Fruit fly (Drosophila melanogaster) whole organism, embryonic: Measurements from ENCODE around the gene CG15772.
A peak's percentile ranks its signal among the peaks of the same experiment; 100 is the strongest.

Source experiments
- ATbp ChIP-seq: fragments of 200-800 bp; sonication (Bioruptor generic); optimal IDR thresholded peaks from 2 replicates; lab custom pipeline; 2017; ENCODE audit warnings: missing biosample characterization, mild to moderate bottlenecking, missing genetic modification characterization, missing genetic modification reagents
- Adf1 ChIP-seq: fragments of 200-800 bp; sonication (Bioruptor generic); IDR thresholded peaks from 2 replicates; pipeline ENCODE4 v1.3.6; 2022; ENCODE audit warnings: missing biosample characterization, missing genetic modification characterization
- CG11695 ChIP-seq: fragments of 200-800 bp; sonication (Bioruptor generic); IDR thresholded peaks from 3 replicates; pipeline ENCODE4 v1.3.6; 2022; ENCODE audit warnings: missing biosample characterization, missing genetic modification characterization
- CG11696 ChIP-seq: fragments of 200-800 bp; sonication (Bioruptor generic); IDR thresholded peaks from 2 replicates; pipeline ENCODE4 v1.3.6; 2022; ENCODE audit warnings: missing biosample characterization, missing genetic modification characterization
- CG12071 ChIP-seq: fragments of 200-800 bp; sonication (Bioruptor generic); optimal IDR thresholded peaks from 3 replicates; lab custom pipeline; 2018; ENCODE audit warnings: missing biosample characterization, mild to moderate bottlenecking, missing genetic modification characterization
- CG13296 ChIP-seq: fragments of 200-800 bp; sonication (Bioruptor generic); optimal IDR thresholded peaks from 3 replicates; lab custom pipeline; 2018; ENCODE audit warnings: missing biosample characterization, mild to moderate bottlenecking, missing genetic modification characterization
- CG16815 ChIP-seq: fragments of 200-800 bp; sonication (Bioruptor generic); optimal IDR thresholded peaks from 3 replicates; lab custom pipeline; 2017; ENCODE audit warnings: missing biosample characterization, mild to moderate bottlenecking, missing genetic modification characterization
- CG17361 ChIP-seq: fragments of 200-800 bp; sonication (Bioruptor generic); IDR thresholded peaks from 3 replicates; pipeline ENCODE4 v1.3.6; 2022; ENCODE audit warnings: missing biosample characterization, missing genetic modification characterization
- CG17612 ChIP-seq: fragments of 200-800 bp; sonication (Bioruptor generic); IDR thresholded peaks from 2 replicates; pipeline ENCODE4 v1.3.6; 2022; ENCODE audit warnings: missing biosample characterization, missing genetic modification characterization
- CG17829 ChIP-seq: fragments of 200-800 bp; optimal IDR thresholded peaks from 2 replicates; lab custom pipeline; 2019; ENCODE audit warnings: missing biosample characterization, mild to moderate bottlenecking, missing genetic modification characterization, moderate library complexity
- CG17912 ChIP-seq: fragments of 200-800 bp; sonication (Bioruptor generic); optimal IDR thresholded peaks from 2 replicates; lab custom pipeline; 2018; ENCODE audit warnings: missing biosample characterization, mild to moderate bottlenecking, missing genetic modification characterization
- CG2129 ChIP-seq: fragments of 200-800 bp; sonication (Bioruptor generic); IDR thresholded peaks from 2 replicates; pipeline ENCODE4 v1.3.6; 2022; ENCODE audit warnings: missing biosample characterization, missing genetic modification characterization; ENCODE audit not compliant: partially characterized antibody
- CG2199 ChIP-seq: fragments of 200-800 bp; sonication (Bioruptor generic); IDR thresholded peaks from 3 replicates; pipeline ENCODE4 v1.3.6; 2022; ENCODE audit warnings: missing biosample characterization, missing genetic modification characterization
- CG3065 ChIP-seq: fragments of 200-800 bp; sonication (Bioruptor generic); optimal IDR thresholded peaks from 2 replicates; lab custom pipeline; 2016; ENCODE audit warnings: missing biosample characterization, missing genetic modification characterization
- CG32532 ChIP-seq: fragments of 200-800 bp; sonication (Bioruptor generic); IDR thresholded peaks from 2 replicates; pipeline ENCODE4 v1.3.6; 2022; ENCODE audit warnings: missing biosample characterization, missing genetic modification characterization
- CG3281 ChIP-seq: fragments of 200-800 bp; sonication (Bioruptor generic); optimal IDR thresholded peaks from 3 replicates; lab custom pipeline; 2017; ENCODE audit warnings: missing biosample characterization, mild to moderate bottlenecking, missing genetic modification characterization
- CG4707 ChIP-seq: fragments of 200-800 bp; sonication (Bioruptor generic); optimal IDR thresholded peaks from 2 replicates; lab custom pipeline; 2018; ENCODE audit warnings: missing biosample characterization, mild to moderate bottlenecking, missing genetic modification characterization, moderate library complexity
- CG6654 ChIP-seq: fragments of 200-800 bp; sonication (Bioruptor generic); optimal IDR thresholded peaks from 2 replicates; lab custom pipeline; 2017; ENCODE audit warnings: missing biosample characterization, mild to moderate bottlenecking, missing genetic modification characterization
- CG8478 ChIP-seq: fragments of >200 bp; optimal IDR thresholded peaks from 2 replicates; lab custom pipeline; 2018
- CG9932 ChIP-seq: fragments of 200-800 bp; sonication (Bioruptor generic); IDR thresholded peaks from 2 replicates; pipeline ENCODE4 v1.3.6; 2022; ENCODE audit warnings: missing biosample characterization, missing genetic modification characterization
- CkIIα-i1 ChIP-seq: fragments of 200-800 bp; sonication (Bioruptor generic); IDR thresholded peaks from 2 replicates; pipeline ENCODE4 v1.3.6; 2022; ENCODE audit warnings: missing biosample characterization, missing genetic modification characterization
- D ChIP-seq, 2 experiments: fragments of 200-800 bp in 1 of 2; fragments of >200 bp in 1 of 2; sonication (Bioruptor generic) in 1 of 2; optimal IDR thresholded peaks; 2 replicates in 1 of 2; 3 replicates in 1 of 2; lab custom pipeline; 2017; ENCODE audit warnings: mild to moderate bottlenecking in 1 of 2, missing biosample characterization in 1 of 2, missing genetic modification characterization in 1 of 2, missing genetic modification reagents in 1 of 2
- Dek ChIP-seq: fragments of 200-800 bp; sonication (Bioruptor generic); optimal IDR thresholded peaks from 3 replicates; lab custom pipeline; 2019; ENCODE audit warnings: missing biosample characterization, mild to moderate bottlenecking, missing genetic modification characterization, moderate library complexity
- HLHmδ ChIP-seq: fragments of 200-800 bp; sonication (Bioruptor generic); optimal IDR thresholded peaks from 2 replicates; lab custom pipeline; 2018; ENCODE audit warnings: missing biosample characterization, mild to moderate bottlenecking, missing genetic modification characterization, moderate library complexity
- Hmx ChIP-seq: fragments of 200-800 bp; sonication (Bioruptor generic); optimal IDR thresholded peaks from 2 replicates; lab custom pipeline; 2016; ENCODE audit warnings: missing biosample characterization, missing genetic modification characterization
- Hr78 ChIP-seq, 2 experiments: fragments of 200-800 bp in 1 of 2; fragments of >200 bp in 1 of 2; sonication (Bioruptor generic) in 1 of 2; optimal IDR thresholded peaks; 2 replicates each; lab custom pipeline; 2017 to 2019; ENCODE audit warnings: missing biosample characterization in 2 of 2, missing genetic modification characterization in 2 of 2, mild to moderate bottlenecking in 1 of 2, moderate library complexity in 1 of 2
- Hsf ChIP-seq: fragments of 200-800 bp; sonication (Bioruptor generic); optimal IDR thresholded peaks from 3 replicates; lab custom pipeline; 2016; ENCODE audit warnings: missing biosample characterization, missing genetic modification characterization
- Jarid2 ChIP-seq: fragments of 200-800 bp; sonication (Bioruptor generic); optimal IDR thresholded peaks from 3 replicates; lab custom pipeline; 2017; ENCODE audit warnings: mild to moderate bottlenecking, missing biosample characterization, missing genetic modification reagents, missing genetic modification characterization
- MTF-1 ChIP-seq: fragments of 200-800 bp; sonication (Bioruptor generic); optimal IDR thresholded peaks from 2 replicates; lab custom pipeline; 2018; ENCODE audit warnings: missing biosample characterization, mild to moderate bottlenecking, missing genetic modification characterization, borderline replicate concordance
- Nf-YA ChIP-seq: fragments of 200-800 bp; sonication (Bioruptor generic); IDR thresholded peaks from 2 replicates; pipeline ENCODE4 v1.3.6; 2022; ENCODE audit warnings: missing biosample characterization, missing genetic modification characterization
- Nf-YC ChIP-seq: fragments of 200-800 bp; optimal IDR thresholded peaks from 3 replicates; lab custom pipeline; 2019; ENCODE audit warnings: missing biosample characterization, mild to moderate bottlenecking, missing genetic modification characterization, moderate library complexity
- Oaz ChIP-seq: fragments of 200-800 bp; sonication (Bioruptor generic); IDR thresholded peaks from 2 replicates; pipeline ENCODE4 v1.3.6; 2022; ENCODE audit warnings: missing biosample characterization, missing genetic modification characterization
- Scr ChIP-seq: fragments of 200-800 bp; sonication (Bioruptor generic); IDR thresholded peaks from 2 replicates; pipeline ENCODE4 v1.3.6; 2022; ENCODE audit warnings: missing biosample characterization, missing genetic modification characterization; ENCODE audit not compliant: partially characterized antibody
- Stat92E ChIP-seq, 3 experiments: fragments of >200 bp in 2 of 3; fragments of 200-800 bp in 1 of 3; sonication (Bioruptor generic) in 1 of 3; optimal IDR thresholded peaks; 2 replicates each; lab custom pipeline; 2017 to 2019; ENCODE audit warnings: missing biosample characterization in 3 of 3, missing genetic modification characterization in 3 of 3, mild to moderate bottlenecking in 1 of 3, moderate library complexity in 1 of 3
- Trl ChIP-seq, 3 experiments: fragments of >200 bp in 2 of 3; fragments of 200-800 bp in 1 of 3; sonication (Bioruptor generic) in 1 of 3; optimal IDR thresholded peaks; 2 replicates in 1 of 3; 3 replicates in 2 of 3; lab custom pipeline; 2016 to 2017; ENCODE audit warnings: missing biosample characterization in 1 of 3, missing genetic modification characterization in 1 of 3
- abd-A ChIP-seq: fragments of 200-800 bp; sonication (Bioruptor generic); optimal IDR thresholded peaks from 3 replicates; lab custom pipeline; 2019; ENCODE audit warnings: missing biosample characterization, mild to moderate bottlenecking, missing genetic modification characterization, moderate library complexity
- aop ChIP-seq: fragments of 200-800 bp; sonication (Bioruptor generic); IDR thresholded peaks from 2 replicates; pipeline ENCODE4 v1.3.6; 2022; ENCODE audit warnings: missing biosample characterization, missing genetic modification characterization
- cato ChIP-seq: fragments of 200-800 bp; sonication (Bioruptor generic); optimal IDR thresholded peaks from 2 replicates; lab custom pipeline; 2016; ENCODE audit warnings: missing biosample characterization, missing genetic modification characterization, borderline replicate concordance
- crol ChIP-seq: fragments of 200-800 bp; sonication (Bioruptor generic); IDR thresholded peaks from 2 replicates; pipeline ENCODE4 v1.3.6; 2022; ENCODE audit warnings: missing biosample characterization, missing genetic modification characterization
- danr ChIP-seq: fragments of 200-800 bp; sonication (Bioruptor generic); IDR thresholded peaks from 2 replicates; pipeline ENCODE4 v1.3.6; 2022; ENCODE audit warnings: missing biosample characterization, missing genetic modification characterization
- dmrt11E ChIP-seq: fragments of 200-800 bp; sonication (Bioruptor generic); optimal IDR thresholded peaks from 3 replicates; lab custom pipeline; 2018; ENCODE audit warnings: missing biosample characterization, mild to moderate bottlenecking, missing genetic modification characterization, moderate library complexity
- dpn ChIP-seq, 2 experiments: fragments of 200-800 bp; sonication (Bioruptor generic); optimal IDR thresholded peaks; 3 replicates each; lab custom pipeline; 2016; ENCODE audit warnings: missing biosample characterization in 2 of 2, missing genetic modification characterization in 2 of 2
- ftz-f1 ChIP-seq: fragments of 200-800 bp; sonication (Bioruptor generic); optimal IDR thresholded peaks from 2 replicates; lab custom pipeline; 2016; ENCODE audit warnings: missing biosample characterization, missing genetic modification characterization
- fu2 ChIP-seq: fragments of 200-800 bp; sonication (Bioruptor generic); optimal IDR thresholded peaks from 2 replicates; lab custom pipeline; 2016; ENCODE audit warnings: missing biosample characterization, missing genetic modification characterization
- kni ChIP-seq: fragments of 200-800 bp; sonication (Bioruptor generic); optimal IDR thresholded peaks from 3 replicates; lab custom pipeline; 2017; ENCODE audit warnings: mild to moderate bottlenecking, missing biosample characterization, missing genetic modification reagents, missing genetic modification characterization
- phol ChIP-seq: fragments of 200-800 bp; sonication (Bioruptor generic); optimal IDR thresholded peaks from 3 replicates; lab custom pipeline; 2018; ENCODE audit warnings: missing biosample characterization, mild to moderate bottlenecking, missing genetic modification characterization, moderate library complexity
- pros ChIP-seq: fragments of 200-800 bp; sonication (Bioruptor generic); optimal IDR thresholded peaks from 3 replicates; lab custom pipeline; 2019; ENCODE audit warnings: missing biosample characterization, mild to moderate bottlenecking, missing genetic modification characterization, moderate library complexity
- sima ChIP-seq: fragments of 200-800 bp; sonication (Bioruptor generic); optimal IDR thresholded peaks from 2 replicates; lab custom pipeline; 2016; ENCODE audit warnings: missing biosample characterization, missing genetic modification characterization
- tgo ChIP-seq: fragments of 200-800 bp; sonication (Bioruptor generic); IDR thresholded peaks from 3 replicates; pipeline ENCODE4 v1.3.6; 2022; ENCODE audit warnings: missing biosample characterization, missing genetic modification characterization
- toy ChIP-seq: fragments of 200-800 bp; sonication (Bioruptor generic); IDR thresholded peaks from 2 replicates; pipeline ENCODE4 v1.3.6; 2022; ENCODE audit warnings: missing biosample characterization, missing genetic modification characterization

CG15772 gene

dm6 chrX:5770730-5771181, 18.7 kb downstream of the CG15772 start, which contains the start of gene CG3097:
CG3097 (minus strand) TSS chrX:5770780.
- peak; percentile 11 to 91 for TF ChIP-seq Trl (optimal IDR thresholded peaks at IDR 0.05; lab: Kevin White, UChicago)
- TF ChIP-seq Trl (GFP tag; optimal IDR thresholded peaks at IDR 0.05; lab: Kevin White, UChicago), result no peak
- no peak for TF ChIP-seq D (optimal IDR thresholded peaks at IDR 0.05; lab: Kevin White, UChicago)
- no peak for TF ChIP-seq D (GFP tag; optimal IDR thresholded peaks at IDR 0.05; lab: Kevin White, UChicago)
- no peak for TF ChIP-seq dpn (GFP tag; optimal IDR thresholded peaks at IDR 0.05; lab: Kevin White, UChicago)
- TF ChIP-seq abd-A, result no peak
- no peak for TF ChIP-seq Nf-YA (GFP tag; lab: Robert Waterston, UW)
- TF ChIP-seq Nf-YC (tag; lab: Kevin White, UChicago), result peak; percentile 19
- TF ChIP-seq CG8478 (lab: Kevin White, UChicago), result peak; percentile 80
- TF ChIP-seq CG3281 (GFP tag; lab: Kevin White, UChicago), result no peak
- peak; percentile 74 for TF ChIP-seq Adf1 (GFP tag; lab: Robert Waterston, UW)
- TF ChIP-seq kni (GFP tag; lab: Kevin White, UChicago), result peak; percentile 74
- TF ChIP-seq cato (GFP tag; lab: Kevin White, UChicago), result no peak
- no peak for TF ChIP-seq danr (GFP tag; lab: Robert Waterston, UW)
- no peak for TF ChIP-seq CG17361 (GFP tag; lab: Robert Waterston, UW)
- no peak for TF ChIP-seq Hmx (GFP tag; lab: Kevin White, UChicago)
- peak; percentile 36 for TF ChIP-seq Scr (GFP tag; lab: Robert Waterston, UW)
- no peak for TF ChIP-seq tgo (GFP tag; lab: Robert Waterston, UW)
- no peak for TF ChIP-seq phol (tag; lab: Kevin White, UChicago)
- no peak for TF ChIP-seq Oaz (GFP tag; lab: Robert Waterston, UW)
- TF ChIP-seq CG11696 (GFP tag; lab: Robert Waterston, UW), result no peak
- TF ChIP-seq CG17912, result no peak
- peak; percentile 24 for TF ChIP-seq Jarid2 (GFP tag; lab: Kevin White, UChicago)
- TF ChIP-seq HLHmδ (GFP tag; lab: Kevin White, UChicago), result peak; percentile 52
- TF ChIP-seq MTF-1 (GFP tag; lab: Kevin White, UChicago), result no peak
- no peak for TF ChIP-seq CG2129
- TF ChIP-seq aop (GFP tag; lab: Robert Waterston, UW), result peak; percentile 51; the same call in 1 of the 2 replicates
- no peak for TF ChIP-seq CG13296
- TF ChIP-seq dmrt11E, result no peak
- TF ChIP-seq CG17829 (tag; lab: Kevin White, UChicago), result no peak
- TF ChIP-seq CG16815 (GFP tag; lab: Kevin White, UChicago), result no peak
- TF ChIP-seq CG17612, result no peak
- no peak for TF ChIP-seq CG12071 (GFP tag; lab: Kevin White, UChicago)
- no peak for TF ChIP-seq CG6654 (GFP tag; lab: Kevin White, UChicago)
- no peak for TF ChIP-seq sima (GFP tag; lab: Kevin White, UChicago)
- no peak for TF ChIP-seq CG4707 (GFP tag; lab: Kevin White, UChicago)
- TF ChIP-seq fu2 (GFP tag; lab: Kevin White, UChicago), result no peak
- TF ChIP-seq ftz-f1, result no peak
- TF ChIP-seq toy (GFP tag; lab: Robert Waterston, UW), result no peak
- TF ChIP-seq Dek (tag; lab: Kevin White, UChicago), result no peak
- 0 out of 3 replicates have a peak, but pooled peaks have one; percentile 39 for TF ChIP-seq CG2199 (GFP tag; lab: Robert Waterston, UW)
- TF ChIP-seq crol (GFP tag; lab: Robert Waterston, UW), result peak; percentile 100
- TF ChIP-seq CG3065 (GFP tag; lab: Kevin White, UChicago), result peak; percentile 86
- TF ChIP-seq pros (GFP tag; lab: Kevin White, UChicago), result peak; percentile 24
- TF ChIP-seq Stat92E (GFP tag; optimal IDR thresholded peaks at IDR 0.05; lab: Kevin White, UChicago), result no peak
- TF ChIP-seq CkIIα-i1 (GFP tag; lab: Robert Waterston, UW), result no peak
- TF ChIP-seq CG9932 (GFP tag; lab: Robert Waterston, UW), result no peak
- TF ChIP-seq CG32532 (GFP tag; lab: Robert Waterston, UW), result no peak
- TF ChIP-seq ATbp, result no peak
- no peak for TF ChIP-seq CG11695 (GFP tag; lab: Robert Waterston, UW)
- no peak for TF ChIP-seq Hsf (GFP tag; lab: Kevin White, UChicago)
- peak in 1 of 2 experiments; percentile 40 for TF ChIP-seq Hr78 (GFP tag; optimal IDR thresholded peaks at IDR 0.05; lab: Kevin White, UChicago)
